Worm (Caenorhabditis elegans) whole organism, L4 larva: ENCODE data around the gene srw-44.

Experiments used
- F49E8.2 ChIP-seq: sonication (generic microtip); optimal IDR thresholded peaks from 2 replicates; lab custom pipeline; 2016; ENCODE audit warnings: missing compliant biosample characterization, mild to moderate bottlenecking, missing genetic modification characterization, borderline replicate concordance
- dpl-1 ChIP-seq: fragments of 150-350 bp; optimal IDR thresholded peaks from 2 replicates; lab custom pipeline; 2014; ENCODE audit warnings: missing biosample characterization, missing genetic modification reagents, missing genetic modification characterization
- lin-29 ChIP-seq: fragments of 200-800 bp; sonication (Bioruptor generic); IDR thresholded peaks from 2 replicates; pipeline ENCODE4 v1.3.6; 2022; ENCODE audit warnings: missing genetic modification reagents, missing genetic modification characterization, missing compliant biosample characterization
- snpc-4 ChIP-seq: fragments of 150-350 bp; optimal IDR thresholded peaks from 2 replicates; lab custom pipeline; 2014; ENCODE audit warnings: missing biosample characterization, missing genetic modification characterization
- tag-97 ChIP-seq: fragments of 200-800 bp; sonication (Bioruptor generic); IDR thresholded peaks from 2 replicates; pipeline ENCODE4 v1.3.6; 2022; ENCODE audit warnings: missing genetic modification characterization, missing compliant biosample characterization
- zfp-3 ChIP-seq: fragments of 200-800 bp; sonication (Bioruptor generic); conservative IDR thresholded peaks from 2 replicates; pipeline ENCODE4 v1.3.6; 2022; ENCODE audit warnings: missing genetic modification reagents, missing genetic modification characterization, missing compliant biosample characterization

- TF ChIP-seq tag-97 (GFP tag; lab: Robert Waterston, UW) (no peak), dpl-1 (GFP tag; lab: Kevin White, UChicago) (no peak), F49E8.2 (tag; lab: Kevin White, UChicago) (no peak), zfp-3 (GFP tag; lab: Robert Waterston, UW) (no peak), lin-29 (no peak), snpc-4 (tag; lab: Kevin White, UChicago) (no peak)
Observed at ce11 chrV:16683359-16683758, 3.3 kb downstream of the srw-44 start.
